Fruit fly (Drosophila melanogaster): Measurements from ENCODE around the gene Mau2.

DNA sequence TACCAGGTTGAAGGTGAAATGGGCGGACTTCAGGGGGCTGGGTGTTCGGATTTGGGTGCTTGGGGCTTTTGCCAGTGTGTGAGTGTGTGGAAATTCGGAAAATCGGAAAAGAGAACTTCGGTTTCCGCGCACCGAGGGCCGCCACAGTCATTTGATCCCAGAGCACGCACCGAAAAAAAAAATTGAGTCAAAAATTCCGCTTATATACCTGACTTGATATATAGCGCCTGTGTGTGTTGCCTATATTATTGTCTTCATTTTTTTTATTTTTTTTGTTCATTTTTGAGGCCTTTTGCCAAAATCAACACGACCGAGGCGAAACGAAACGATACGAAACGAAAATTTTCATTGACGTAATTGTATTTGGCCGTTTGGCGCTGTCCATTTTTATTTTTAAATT is 31.8 kb upstream of the Mau2 start:
- TF ChIP-seq CG8301 (tag; optimal IDR thresholded peaks at IDR 0.05) (no peak), CG4496 (GFP tag; IDR thresholded peaks at IDR 0.05) (no peak), CG15710 (tag; optimal IDR thresholded peaks at IDR 0.05) (no peak), CG12605 (GFP tag; IDR thresholded peaks at IDR 0.05) (no peak), Pif1B (GFP tag; optimal IDR thresholded peaks at IDR 0.05) (no peak)

Data from whole organism, pupa.